Fruit fly (Drosophila melanogaster): ENCODE data around the gene boss.
A peak's percentile ranks its signal among the peaks of the same experiment; 100 is the strongest.

Gene boss

dm6 chr3R:26010628-26011027 is 48.8 kb downstream of the boss start (continued):
- TF ChIP-seq unpg (GFP tag; optimal IDR thresholded peaks at IDR 0.05) (no peak), tna (GFP tag; IDR thresholded peaks at IDR 0.05; ENCODE audit: partially characterized antibody) (no peak), D19B (GFP tag; optimal IDR thresholded peaks at IDR 0.05) (no peak), Ravus (GFP tag; IDR thresholded peaks at IDR 0.05) (no peak), Aef1 (GFP tag; IDR thresholded peaks at IDR 0.05) (no peak), ci (GFP tag; IDR thresholded peaks at IDR 0.05) (0 out of 3 replicates have a peak, but pooled peaks have one; percentile 20), dimm (GFP tag; IDR thresholded peaks at IDR 0.05) (no peak), Dip3 (GFP tag; optimal IDR thresholded peaks at IDR 0.05) (no peak), grn (GFP tag; optimal IDR thresholded peaks at IDR 0.05) (no peak), CG18619 (GFP tag; optimal IDR thresholded peaks at IDR 0.05) (no peak), CG2875 (GFP tag; optimal IDR thresholded peaks at IDR 0.05) (no peak), zen (tag; optimal IDR thresholded peaks at IDR 0.05) (peak; percentile 37), CG1832 (GFP tag; optimal IDR thresholded peaks at IDR 0.05) (peak; percentile 88), Deaf1 (tag; optimal IDR thresholded peaks at IDR 0.05) (peak; percentile 14), CG8290 (GFP tag; optimal IDR thresholded peaks at IDR 0.05) (peak; percentile 4), CG8290 (tag; optimal IDR thresholded peaks at IDR 0.05) (no peak), CG32772 (GFP tag; IDR thresholded peaks at IDR 0.05) (no peak), CG7987 (GFP tag; optimal IDR thresholded peaks at IDR 0.05) (no peak), Sry-δ (GFP tag; optimal IDR thresholded peaks at IDR 0.05) (no peak), CG4328 (GFP tag; optimal IDR thresholded peaks at IDR 0.05) (no peak), Xbp1 (GFP tag; optimal IDR thresholded peaks at IDR 0.05) (no peak), CG12219 (GFP tag; optimal IDR thresholded peaks at IDR 0.05) (no peak), Dp (GFP tag; optimal IDR thresholded peaks at IDR 0.05) (no peak), ATbp (GFP tag; optimal IDR thresholded peaks at IDR 0.05) (no peak), dmrt11E (tag; optimal IDR thresholded peaks at IDR 0.05) (peak; percentile 17), Kr (GFP tag; optimal IDR thresholded peaks at IDR 0.05) (no peak), fd102C (GFP tag; optimal IDR thresholded peaks at IDR 0.05) (peak; percentile 59), Nf-YB (GFP tag; optimal IDR thresholded peaks at IDR 0.05) (peak; percentile 28), Eip74EF (GFP tag; optimal IDR thresholded peaks at IDR 0.05) (no peak), sc (optimal IDR thresholded peaks at IDR 0.05) (no peak), sc (GFP tag; optimal IDR thresholded peaks at IDR 0.05) (no peak), Side (GFP tag; optimal IDR thresholded peaks at IDR 0.05) (no peak), hbn (GFP tag; IDR thresholded peaks at IDR 0.05; ENCODE audit: partially characterized antibody) (no peak), gcm (GFP tag; optimal IDR thresholded peaks at IDR 0.05) (peak; percentile 22), NC2β (GFP tag; optimal IDR thresholded peaks at IDR 0.05) (peak; percentile 28), insv (GFP tag; optimal IDR thresholded peaks at IDR 0.05) (peak in 1 of 2 experiments; percentile 74), Tbp (GFP tag; optimal IDR thresholded peaks at IDR 0.05) (peak; percentile 74), pros (GFP tag; optimal IDR thresholded peaks at IDR 0.05) (peak; percentile 80), psq (GFP tag; optimal IDR thresholded peaks at IDR 0.05) (no peak), seq (GFP tag; IDR thresholded peaks at IDR 0.05) (no peak), z (GFP tag; IDR thresholded peaks at IDR 0.05) (peak; percentile 57; the same call in 1 of the 3 replicates), CG15479 (GFP tag; optimal IDR thresholded peaks at IDR 0.05) (peak; percentile 92), inv (GFP tag; IDR thresholded peaks at IDR 0.05; ENCODE audit: partially characterized antibody) (no peak), Six4 (GFP tag; optimal IDR thresholded peaks at IDR 0.05) (peak; percentile 43), CG2120 (GFP tag; optimal IDR thresholded peaks at IDR 0.05) (no peak), lmd (GFP tag; IDR thresholded peaks at IDR 0.05) (no peak), trh (GFP tag; optimal IDR thresholded peaks at IDR 0.05) (no peak), CG13123 (GFP tag; optimal IDR thresholded peaks at IDR 0.05) (no peak), p53 (GFP tag; optimal IDR thresholded peaks at IDR 0.05) (no peak), CG6813 (GFP tag; optimal IDR thresholded peaks at IDR 0.05) (peak; percentile 10), CG16863 (GFP tag; optimal IDR thresholded peaks at IDR 0.05) (no peak)
